Fruit fly (Drosophila melanogaster) whole organism, pupa: ENCODE measurements around the gene Arr1.

Experiments used
- CG14655 ChIP-seq: fragments of 200-800 bp; sonication (Bioruptor generic); optimal IDR thresholded peaks from 3 replicates; lab custom pipeline; 2017; ENCODE audit warnings: mild to moderate bottlenecking, missing biosample characterization, missing genetic modification reagents, missing genetic modification characterization
- CG15710 ChIP-seq: fragments of 200-800 bp; sonication (Bioruptor generic); optimal IDR thresholded peaks from 2 replicates; lab custom pipeline; 2018; ENCODE audit warnings: missing biosample characterization, mild to moderate bottlenecking, missing genetic modification characterization, moderate library complexity
- CG34367 ChIP-seq: fragments of 200-800 bp; sonication (Bioruptor generic); optimal IDR thresholded peaks from 2 replicates; lab custom pipeline; 2018; ENCODE audit warnings: missing biosample characterization, mild to moderate bottlenecking, missing genetic modification characterization
- CG8159 ChIP-seq: fragments of 200-800 bp; sonication (Bioruptor generic); optimal IDR thresholded peaks from 3 replicates; lab custom pipeline; 2018; ENCODE audit warnings: missing biosample characterization, mild to moderate bottlenecking, missing genetic modification characterization, moderate library complexity
- CG8301 ChIP-seq: fragments of 200-800 bp; sonication (Bioruptor generic); optimal IDR thresholded peaks from 2 replicates; lab custom pipeline; 2018; ENCODE audit warnings: missing biosample characterization, mild to moderate bottlenecking, missing genetic modification characterization
- CG9948 ChIP-seq: fragments of 200-800 bp; sonication (Bioruptor generic); optimal IDR thresholded peaks from 2 replicates; lab custom pipeline; 2018; ENCODE audit warnings: missing biosample characterization, mild to moderate bottlenecking, missing genetic modification characterization, moderate library complexity
- EcR ChIP-seq: fragments of 200-800 bp; sonication (Bioruptor generic); optimal IDR thresholded peaks from 3 replicates; lab custom pipeline; 2019; ENCODE audit warnings: missing biosample characterization, missing genetic modification characterization, mild to moderate bottlenecking, moderate library complexity, missing genetic modification reagents
- Ets98B ChIP-seq: fragments of 200-800 bp; sonication (Bioruptor generic); IDR thresholded peaks from 2 replicates; pipeline ENCODE4 v1.3.6; 2022; ENCODE audit warnings: missing biosample characterization, missing genetic modification characterization
- Snoo ChIP-seq: fragments of 200-800 bp; sonication (Bioruptor generic); optimal IDR thresholded peaks from 3 replicates; lab custom pipeline; 2017; ENCODE audit warnings: missing biosample characterization, mild to moderate bottlenecking, missing genetic modification characterization, inconsistent platforms
- gl ChIP-seq: fragments of 200-800 bp; sonication (Bioruptor generic); optimal IDR thresholded peaks from 2 replicates; lab custom pipeline; 2018; ENCODE audit warnings: missing biosample characterization, mild to moderate bottlenecking, missing genetic modification characterization

DNA sequence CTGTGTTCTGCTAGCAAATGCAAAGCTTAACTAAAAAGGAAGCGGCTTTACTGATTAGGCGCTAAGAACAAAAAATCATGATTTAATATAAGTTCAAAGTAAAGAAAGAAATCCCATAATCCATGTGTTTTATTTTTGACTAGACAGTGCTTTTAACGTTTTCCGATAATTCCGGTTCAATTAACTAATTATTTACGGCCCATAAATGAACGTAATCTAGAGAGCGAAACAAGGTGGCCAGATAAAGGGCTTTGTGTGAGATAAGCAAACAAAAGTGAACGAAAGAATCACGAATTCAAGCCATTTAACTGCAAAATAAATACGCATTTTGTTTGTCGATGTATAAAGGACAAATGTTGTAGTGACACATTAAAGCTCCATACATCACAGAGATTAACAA, 37.0 kb downstream of the Arr1 start:
- TF ChIP-seq CG9948 (no peak), EcR (no peak), CG14655 (GFP tag; lab: Kevin White, UChicago) (no peak), CG8159 (tag; lab: Kevin White, UChicago) (no peak), Snoo (tag; lab: Kevin White, UChicago) (no peak), CG15710 (tag; lab: Kevin White, UChicago) (no peak), CG8301 (tag; lab: Kevin White, UChicago) (no peak), CG34367 (no peak), Ets98B (GFP tag; lab: Robert Waterston, UW) (no peak), gl (tag; lab: Kevin White, UChicago) (no peak)
